Worm (Caenorhabditis elegans): ENCODE data around the gene T01D1.5.

Gene T01D1.5

DNA sequence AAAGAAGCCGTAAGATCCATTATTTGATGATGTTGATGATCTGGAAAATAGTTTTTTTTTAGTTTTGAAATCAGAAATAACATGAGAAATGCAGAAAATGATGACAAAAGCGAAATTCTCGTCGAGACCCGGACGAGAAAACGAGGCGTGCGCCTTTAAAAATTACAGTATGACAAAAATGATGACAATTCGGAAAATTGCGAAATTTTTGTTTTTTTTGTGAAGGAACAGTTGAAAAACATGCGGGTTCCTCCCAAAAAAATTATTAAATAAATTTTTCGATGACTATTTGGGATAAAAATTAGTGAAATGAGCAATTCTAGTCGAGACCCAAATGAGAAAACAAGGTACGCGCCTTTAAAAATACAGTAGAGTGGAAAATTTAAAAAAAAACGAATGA lies 31.7 kb upstream of the T01D1.5 start, which contains the start of gene ubxn-3:
Gene ubxn-3 (minus strand): TSS at position 66 of the 400 bp plus-strand sequence.
- no peak for TF ChIP-seq fkh-10 (GFP tag; optimal IDR thresholded peaks at IDR 0.05)
- no peak for TF ChIP-seq pqm-1 (tag; optimal IDR thresholded peaks at IDR 0.05)
- TF ChIP-seq T23F11.4 (GFP tag; optimal IDR thresholded peaks at IDR 0.05), result no peak
- TF ChIP-seq odd-2 (tag; optimal IDR thresholded peaks at IDR 0.05), result no peak
- TF ChIP-seq ttx-3 (tag; optimal IDR thresholded peaks at IDR 0.05), result no peak
- TF ChIP-seq ceh-2 (tag; optimal IDR thresholded peaks at IDR 0.05), result no peak
- no peak for TF ChIP-seq K09A11.1 (tag; optimal IDR thresholded peaks at IDR 0.05; ENCODE audit: insufficient read depth)
- no peak for TF ChIP-seq unc-86 (tag; optimal IDR thresholded peaks at IDR 0.05)
- no peak for TF ChIP-seq ets-4 (tag; optimal IDR thresholded peaks at IDR 0.05)
- no peak for TF ChIP-seq npax-4 (tag; optimal IDR thresholded peaks at IDR 0.05)
- TF ChIP-seq hlh-15 (tag; optimal IDR thresholded peaks at IDR 0.05), result no peak
- TF ChIP-seq pha-2 (tag; optimal IDR thresholded peaks at IDR 0.05), result no peak
- no peak for TF ChIP-seq nfya-1 (tag; optimal IDR thresholded peaks at IDR 0.05)
- no peak for TF ChIP-seq syd-9 (tag; optimal IDR thresholded peaks at IDR 0.05)

ce11 chrII:219846-220503 lies 31.1 kb upstream of the T01D1.5 start:
- TF ChIP-seq ets-4 (tag; optimal IDR thresholded peaks at IDR 0.05) (no peak), tbx-2 (tag; optimal IDR thresholded peaks at IDR 0.05) (no peak), nhr-11 (tag; optimal IDR thresholded peaks at IDR 0.05) (no peak), pqm-1 (tag; optimal IDR thresholded peaks at IDR 0.05) (no peak), dve-1 (tag; optimal IDR thresholded peaks at IDR 0.05) (no peak), pat-9 (tag; optimal IDR thresholded peaks at IDR 0.05) (no peak), pha-2 (tag; optimal IDR thresholded peaks at IDR 0.05) (no peak), nfya-1 (tag; optimal IDR thresholded peaks at IDR 0.05) (no peak), tbx-7 (tag; optimal IDR thresholded peaks at IDR 0.05) (no peak)

- TF ChIP-seq hlh-13 (GFP tag; optimal IDR thresholded peaks at IDR 0.05), result no peak
- TF ChIP-seq eyg-1 (tag; optimal IDR thresholded peaks at IDR 0.05), result no peak
- no peak for TF ChIP-seq elt-2 (tag; optimal IDR thresholded peaks at IDR 0.05)
- TF ChIP-seq npax-4 (tag; optimal IDR thresholded peaks at IDR 0.05), result no peak
- no peak for TF ChIP-seq hlh-6 (tag; optimal IDR thresholded peaks at IDR 0.05)
- TF ChIP-seq dmd-4 (tag; optimal IDR thresholded peaks at IDR 0.05; ENCODE audit: borderline replicate concordance), result no peak
- no peak for TF ChIP-seq ceh-24 (tag; optimal IDR thresholded peaks at IDR 0.05)
- no peak for TF ChIP-seq nfya-1 (tag; optimal IDR thresholded peaks at IDR 0.05)
- no peak for TF ChIP-seq F13H6.1 (tag; optimal IDR thresholded peaks at IDR 0.05)
- no peak for TF ChIP-seq unc-42 (tag; optimal IDR thresholded peaks at IDR 0.05)
- TF ChIP-seq ceh-19 (GFP tag; optimal IDR thresholded peaks at IDR 0.05), result no peak
- TF ChIP-seq fax-1 (tag; optimal IDR thresholded peaks at IDR 0.05), result no peak
- no peak for TF ChIP-seq sdc-2 (tag; optimal IDR thresholded peaks at IDR 0.05)
- no peak for TF ChIP-seq ceh-18 (tag; optimal IDR thresholded peaks at IDR 0.05)
- no peak for TF ChIP-seq pha-4 (tag; optimal IDR thresholded peaks at IDR 0.05)
Observed at ce11 chrII:217308-217707, 28.4 kb upstream of the T01D1.5 start.

ce11 chrII:216598-216997 lies 27.7 kb upstream of the T01D1.5 start, which contains the start of gene F48A11.4:
Gene F48A11.4, minus strand, starts transcription at chrII:216621.
- TF ChIP-seq ceh-19 (GFP tag; optimal IDR thresholded peaks at IDR 0.05) (no peak), lin-11 (tag; optimal IDR thresholded peaks at IDR 0.05) (no peak), C08G9.2 (tag; optimal IDR thresholded peaks at IDR 0.05) (peak; percentile 33), fax-1 (tag; optimal IDR thresholded peaks at IDR 0.05) (no peak), ceh-2 (tag; optimal IDR thresholded peaks at IDR 0.05) (no peak), ets-4 (tag; optimal IDR thresholded peaks at IDR 0.05) (peak; percentile 41), ceh-22 (tag; optimal IDR thresholded peaks at IDR 0.05) (no peak), hlh-6 (tag; optimal IDR thresholded peaks at IDR 0.05) (no peak), pqm-1 (tag; optimal IDR thresholded peaks at IDR 0.05) (no peak), sox-2 (GFP tag; IDR thresholded peaks at IDR 0.05) (no peak), hlh-13 (GFP tag; optimal IDR thresholded peaks at IDR 0.05) (no peak), pha-2 (tag; optimal IDR thresholded peaks at IDR 0.05) (no peak), C38D4.7 (GFP tag; optimal IDR thresholded peaks at IDR 0.05) (no peak), pag-3 (tag; optimal IDR thresholded peaks at IDR 0.05; ENCODE audit: borderline replicate concordance) (no peak), T23F11.4 (GFP tag; optimal IDR thresholded peaks at IDR 0.05) (no peak), lim-6 (tag; optimal IDR thresholded peaks at IDR 0.05) (no peak), K09A11.1 (tag; optimal IDR thresholded peaks at IDR 0.05; ENCODE audit: insufficient read depth) (peak; percentile 27), pha-4 (tag; optimal IDR thresholded peaks at IDR 0.05) (no peak), syd-9 (tag; optimal IDR thresholded peaks at IDR 0.05) (no peak), unc-55 (GFP tag; optimal IDR thresholded peaks at IDR 0.05) (peak; percentile 54), hlh-15 (tag; optimal IDR thresholded peaks at IDR 0.05) (no peak), Y22D7AL.16 (tag; optimal IDR thresholded peaks at IDR 0.05) (no peak), unc-3 (GFP tag; conservative IDR thresholded peaks at IDR 0.05) (no peak), unc-3 (tag; optimal IDR thresholded peaks at IDR 0.05) (no peak), ref-2 (tag; optimal IDR thresholded peaks at IDR 0.05) (peak; percentile 57), ceh-30 (tag; optimal IDR thresholded peaks at IDR 0.05) (peak; percentile 89), ttx-3 (tag; optimal IDR thresholded peaks at IDR 0.05) (peak; percentile 32)

All from whole organism, late embryonic.